Worm (Caenorhabditis elegans) whole organism, L3 larva: ENCODE results near the gene F37C4.8.

Experiments used
- ZK546.5 ChIP-seq: sonication (generic microtip); optimal IDR thresholded peaks from 2 replicates; lab custom pipeline; 2017; ENCODE audit warnings: missing biosample characterization, missing genetic modification characterization
- ceh-28 ChIP-seq: fragments of 150-350 bp; optimal IDR thresholded peaks from 2 replicates; lab custom pipeline; 2014; ENCODE audit warnings: missing biosample characterization, missing genetic modification reagents, missing genetic modification characterization
- egl-27 ChIP-seq: sonication (generic microtip); optimal IDR thresholded peaks from 4 replicates; lab custom pipeline; 2017; ENCODE audit warnings: missing biosample characterization, missing genetic modification reagents, missing genetic modification characterization
- elt-1 ChIP-seq: fragments of 150-350 bp; optimal IDR thresholded peaks from 2 replicates; lab custom pipeline; 2014; ENCODE audit warnings: missing biosample characterization, missing genetic modification characterization
- elt-3 ChIP-seq, 3 experiments: fragments of 150-350 bp in 1 of 3; sonication (generic microtip) in 2 of 3; optimal IDR thresholded peaks; 2 replicates in 2 of 3; 4 replicates in 1 of 3; lab custom pipeline; 2014 to 2017; ENCODE audit warnings: missing biosample characterization in 3 of 3, missing genetic modification characterization in 3 of 3
- fkh-10 ChIP-seq: sonication (generic microtip); optimal IDR thresholded peaks from 2 replicates; lab custom pipeline; 2017; ENCODE audit warnings: missing biosample characterization, missing genetic modification reagents, missing genetic modification characterization
- nfya-1 ChIP-seq: sonication (generic microtip); optimal IDR thresholded peaks from 2 replicates; lab custom pipeline; 2017; ENCODE audit warnings: missing genetic modification characterization, mild to moderate bottlenecking, missing compliant biosample characterization, antibody characterized with exemption, moderate library complexity; ENCODE audit not compliant: insufficient read depth
- nhr-11 ChIP-seq: fragments of 150-350 bp; optimal IDR thresholded peaks from 2 replicates; lab custom pipeline; 2014; ENCODE audit warnings: missing biosample characterization, missing genetic modification characterization
- nhr-23 ChIP-seq: fragments of 150-350 bp; optimal IDR thresholded peaks from 2 replicates; lab custom pipeline; 2014; ENCODE audit warnings: missing biosample characterization, missing genetic modification reagents, missing genetic modification characterization
- nhr-237 ChIP-seq: fragments of 150-350 bp; optimal IDR thresholded peaks from 2 replicates; lab custom pipeline; 2014; ENCODE audit warnings: missing biosample characterization, missing genetic modification characterization
- nhr-67 ChIP-seq: fragments of 150-350 bp; optimal IDR thresholded peaks from 2 replicates; lab custom pipeline; 2014; ENCODE audit warnings: missing biosample characterization, missing genetic modification characterization
- pha-4 ChIP-seq: fragments of 150-350 bp; optimal IDR thresholded peaks from 2 replicates; lab custom pipeline; 2014; ENCODE audit warnings: missing biosample characterization, missing genetic modification reagents, missing genetic modification characterization
- unc-62 ChIP-seq: fragments of 150-350 bp; sonication (generic microtip); optimal IDR thresholded peaks from 4 replicates; lab custom pipeline; 2014; ENCODE audit warnings: missing biosample characterization, missing genetic modification reagents, missing genetic modification characterization

- TF ChIP-seq nhr-11 (tag; lab: Kevin White, UChicago) (no peak), ceh-28 (tag; lab: Kevin White, UChicago) (no peak), elt-1 (tag; lab: Kevin White, UChicago) (no peak), pha-4 (tag; lab: Kevin White, UChicago) (no peak), nhr-23 (tag; lab: Kevin White, UChicago) (no peak), unc-62 (GFP tag; lab: Kevin White, UChicago) (no peak), nfya-1 (no peak), egl-27 (tag; lab: Kevin White, UChicago) (no peak), ZK546.5 (tag; lab: Kevin White, UChicago) (no peak), nhr-237 (tag; lab: Kevin White, UChicago) (no peak), nhr-67 (tag; lab: Kevin White, UChicago) (no peak), fkh-10 (GFP tag; lab: Kevin White, UChicago) (peak; percentile 27), elt-3 (tag; optimal IDR thresholded peaks at IDR 0.05; lab: Kevin White, UChicago) (no peak)
These were observed 33.5 kb downstream of the F37C4.8 start for ce11 chrIV:3847489-3847888.
